Fruit fly (Drosophila melanogaster) whole organism, embryonic: ENCODE data around the gene tomb.
A peak's percentile ranks its signal among the peaks of the same experiment; 100 is the strongest.

Experiments used
- Aef1 ChIP-seq: fragments of 200-800 bp; sonication (Bioruptor generic); IDR thresholded peaks from 3 replicates; pipeline ENCODE4 v1.3.6; 2022; ENCODE audit warnings: missing biosample characterization, missing genetic modification characterization
- Atf-2 ChIP-seq: fragments of 200-800 bp; sonication (Bioruptor generic); optimal IDR thresholded peaks from 2 replicates; lab custom pipeline; 2016; ENCODE audit warnings: missing biosample characterization, missing genetic modification characterization
- Blimp-1 ChIP-seq: fragments of 200-800 bp; sonication (Bioruptor generic); optimal IDR thresholded peaks from 3 replicates; lab custom pipeline; 2018; ENCODE audit warnings: missing biosample characterization, missing genetic modification characterization, mild to moderate bottlenecking, moderate library complexity, missing genetic modification reagents
- CG1024 ChIP-seq: fragments of 200-800 bp; sonication (Bioruptor generic); IDR thresholded peaks from 2 replicates; pipeline ENCODE4 v1.3.6; 2022; ENCODE audit warnings: missing biosample characterization, missing genetic modification characterization
- CG12071 ChIP-seq: fragments of 200-800 bp; sonication (Bioruptor generic); optimal IDR thresholded peaks from 3 replicates; lab custom pipeline; 2018; ENCODE audit warnings: missing biosample characterization, mild to moderate bottlenecking, missing genetic modification characterization
- CG12744 ChIP-seq: fragments of 200-800 bp; sonication (Bioruptor generic); optimal IDR thresholded peaks from 2 replicates; lab custom pipeline; 2016; ENCODE audit warnings: missing biosample characterization, missing genetic modification characterization
- CG13894 ChIP-seq: fragments of 200-800 bp; sonication (Bioruptor generic); optimal IDR thresholded peaks from 3 replicates; lab custom pipeline; 2018; ENCODE audit warnings: missing biosample characterization, mild to moderate bottlenecking, missing genetic modification characterization, moderate library complexity
- CG14050 ChIP-seq: fragments of 200-800 bp; sonication (Bioruptor generic); IDR thresholded peaks from 3 replicates; pipeline ENCODE4 v1.3.6; 2022; ENCODE audit warnings: missing biosample characterization, missing genetic modification characterization
- CG16815 ChIP-seq: fragments of 200-800 bp; sonication (Bioruptor generic); optimal IDR thresholded peaks from 3 replicates; lab custom pipeline; 2017; ENCODE audit warnings: missing biosample characterization, mild to moderate bottlenecking, missing genetic modification characterization
- CG17186 ChIP-seq: fragments of 200-800 bp; sonication (Bioruptor generic); optimal IDR thresholded peaks from 3 replicates; lab custom pipeline; 2017; ENCODE audit warnings: missing biosample characterization, missing genetic modification reagents, missing genetic modification characterization
- CG1792 ChIP-seq: fragments of 200-800 bp; sonication (Bioruptor generic); optimal IDR thresholded peaks from 2 replicates; lab custom pipeline; 2016; ENCODE audit warnings: missing biosample characterization, missing genetic modification characterization
- CG18262 ChIP-seq: fragments of 200-800 bp; optimal IDR thresholded peaks from 3 replicates; lab custom pipeline; 2019; ENCODE audit warnings: missing biosample characterization, mild to moderate bottlenecking, missing genetic modification characterization, moderate library complexity
- CG2120 ChIP-seq: fragments of 200-800 bp; sonication (Bioruptor generic); optimal IDR thresholded peaks from 3 replicates; lab custom pipeline; 2016; ENCODE audit warnings: missing biosample characterization, missing genetic modification characterization
- CG31388 ChIP-seq: fragments of 200-800 bp; sonication (Bioruptor generic); optimal IDR thresholded peaks from 2 replicates; lab custom pipeline; 2016; ENCODE audit warnings: missing biosample characterization, missing genetic modification characterization
- CG34422 ChIP-seq: fragments of 200-800 bp; sonication (Bioruptor generic); IDR thresholded peaks from 3 replicates; pipeline ENCODE4 v1.3.6; 2022; ENCODE audit warnings: missing biosample characterization, missing genetic modification characterization
- CG3847 ChIP-seq: fragments of 200-800 bp; sonication (Bioruptor generic); IDR thresholded peaks from 2 replicates; pipeline ENCODE4 v1.3.6; 2022; ENCODE audit warnings: missing biosample characterization, missing genetic modification characterization
- CG43689 ChIP-seq: fragments of 200-800 bp; sonication (Bioruptor generic); IDR thresholded peaks from 2 replicates; pipeline ENCODE4 v1.3.6; 2022; ENCODE audit warnings: missing biosample characterization, missing genetic modification characterization
- CG6683 ChIP-seq: fragments of 200-800 bp; sonication (Bioruptor generic); optimal IDR thresholded peaks from 2 replicates; lab custom pipeline; 2017; ENCODE audit warnings: missing biosample characterization, mild to moderate bottlenecking, missing genetic modification characterization, missing genetic modification reagents
- CG7928 ChIP-seq: fragments of 200-800 bp; sonication (Bioruptor generic); optimal IDR thresholded peaks from 2 replicates; lab custom pipeline; 2017; ENCODE audit warnings: missing biosample characterization, mild to moderate bottlenecking, missing genetic modification characterization
- CG8281 ChIP-seq: fragments of 200-800 bp; sonication (Bioruptor generic); optimal IDR thresholded peaks from 2 replicates; lab custom pipeline; 2018; ENCODE audit warnings: missing biosample characterization, mild to moderate bottlenecking, missing genetic modification characterization, moderate library complexity
- CTCF ChIP-seq: fragments of 200-800 bp; sonication (Bioruptor generic); optimal IDR thresholded peaks from 2 replicates; lab custom pipeline; 2017; ENCODE audit warnings: missing biosample characterization, mild to moderate bottlenecking, missing genetic modification characterization, moderate library complexity
- CrebB ChIP-seq: fragments of 200-800 bp; sonication (Bioruptor generic); optimal IDR thresholded peaks from 3 replicates; lab custom pipeline; 2018; ENCODE audit warnings: missing biosample characterization, mild to moderate bottlenecking, missing genetic modification characterization
- Doc2 ChIP-seq: fragments of 200-800 bp; sonication (Bioruptor generic); IDR thresholded peaks from 2 replicates; pipeline ENCODE4 v1.3.6; 2022; ENCODE audit warnings: missing biosample characterization, missing genetic modification characterization
- Eip74EF ChIP-seq, 2 experiments: fragments of 200-800 bp in 1 of 2; fragments of >200 bp in 1 of 2; sonication (Bioruptor generic) in 1 of 2; optimal IDR thresholded peaks; 2 replicates each; lab custom pipeline; 2017 to 2019; ENCODE audit warnings: missing biosample characterization in 2 of 2, missing genetic modification characterization in 2 of 2, mild to moderate bottlenecking in 1 of 2, moderate library complexity in 1 of 2
- HHEX ChIP-seq: fragments of 200-800 bp; sonication (Bioruptor generic); optimal IDR thresholded peaks from 3 replicates; lab custom pipeline; 2017; ENCODE audit warnings: missing biosample characterization, mild to moderate bottlenecking, missing genetic modification characterization, missing genetic modification reagents
- Hmr ChIP-seq: fragments of 200-800 bp; sonication (Bioruptor generic); optimal IDR thresholded peaks from 3 replicates; lab custom pipeline; 2017; ENCODE audit warnings: mild to moderate bottlenecking, missing biosample characterization, missing genetic modification reagents, missing genetic modification characterization
- Hmx ChIP-seq: fragments of 200-800 bp; sonication (Bioruptor generic); optimal IDR thresholded peaks from 2 replicates; lab custom pipeline; 2016; ENCODE audit warnings: missing biosample characterization, missing genetic modification characterization
- Nf-YC ChIP-seq: fragments of 200-800 bp; optimal IDR thresholded peaks from 3 replicates; lab custom pipeline; 2019; ENCODE audit warnings: missing biosample characterization, mild to moderate bottlenecking, missing genetic modification characterization, moderate library complexity
- Rfx ChIP-seq: fragments of 200-800 bp; sonication (Bioruptor generic); IDR thresholded peaks from 2 replicates; pipeline ENCODE4 v1.3.6; 2022; ENCODE audit warnings: missing biosample characterization, missing genetic modification characterization
- ab ChIP-seq: fragments of 200-800 bp; sonication (Bioruptor generic); optimal IDR thresholded peaks from 2 replicates; lab custom pipeline; 2016; ENCODE audit warnings: missing biosample characterization, missing genetic modification characterization
- cg ChIP-seq: fragments of 200-800 bp; sonication (Bioruptor generic); optimal IDR thresholded peaks from 3 replicates; lab custom pipeline; 2019; ENCODE audit warnings: missing biosample characterization, mild to moderate bottlenecking, missing genetic modification characterization, moderate library complexity
- crc ChIP-seq: fragments of 200-800 bp; sonication (Bioruptor generic); optimal IDR thresholded peaks from 2 replicates; lab custom pipeline; 2016; ENCODE audit warnings: missing biosample characterization, missing genetic modification characterization
- croc ChIP-seq: fragments of 200-800 bp; sonication (Bioruptor generic); conservative IDR thresholded peaks from 3 replicates; pipeline ENCODE4 v1.3.6; 2022; ENCODE audit warnings: missing biosample characterization, missing genetic modification characterization
- dimm ChIP-seq: fragments of 200-800 bp; sonication (Bioruptor generic); IDR thresholded peaks from 2 replicates; pipeline ENCODE4 v1.3.6; 2022; ENCODE audit warnings: missing biosample characterization, missing genetic modification characterization
- disco-r ChIP-seq: fragments of 200-800 bp; sonication (Bioruptor generic); optimal IDR thresholded peaks from 2 replicates; lab custom pipeline; 2016; ENCODE audit warnings: missing biosample characterization, missing genetic modification characterization
- en ChIP-seq: fragments of 200-800 bp; sonication (Bioruptor generic); optimal IDR thresholded peaks from 2 replicates; lab custom pipeline; 2016; ENCODE audit warnings: missing biosample characterization, missing genetic modification characterization
- gem ChIP-seq: fragments of 200-800 bp; sonication (Bioruptor generic); optimal IDR thresholded peaks from 2 replicates; lab custom pipeline; 2019; ENCODE audit warnings: missing biosample characterization, mild to moderate bottlenecking, missing genetic modification characterization, moderate library complexity
- ham ChIP-seq: fragments of 200-800 bp; sonication (Bioruptor generic); IDR thresholded peaks from 2 replicates; pipeline ENCODE4 v1.3.6; 2022; ENCODE audit warnings: missing biosample characterization, missing genetic modification characterization
- kah ChIP-seq: fragments of 200-800 bp; sonication (Bioruptor generic); optimal IDR thresholded peaks from 2 replicates; lab custom pipeline; 2018; ENCODE audit warnings: missing biosample characterization, mild to moderate bottlenecking, missing genetic modification characterization
- mirr ChIP-seq: fragments of 200-800 bp; sonication (Bioruptor generic); optimal IDR thresholded peaks from 3 replicates; lab custom pipeline; 2018; ENCODE audit warnings: missing biosample characterization, mild to moderate bottlenecking, missing genetic modification characterization
- nau ChIP-seq: fragments of 200-800 bp; sonication (Bioruptor generic); optimal IDR thresholded peaks from 3 replicates; lab custom pipeline; 2017; ENCODE audit warnings: missing biosample characterization, mild to moderate bottlenecking, missing genetic modification characterization, missing genetic modification reagents
- nom ChIP-seq: fragments of 200-800 bp; sonication (Bioruptor generic); optimal IDR thresholded peaks from 2 replicates; lab custom pipeline; 2017; ENCODE audit warnings: missing biosample characterization, missing genetic modification characterization, mild to moderate bottlenecking, moderate library complexity, missing genetic modification reagents
- row ChIP-seq: fragments of 200-800 bp; sonication (Bioruptor generic); IDR thresholded peaks from 3 replicates; pipeline ENCODE4 v1.3.6; 2022; ENCODE audit warnings: missing biosample characterization, missing genetic modification characterization
- schlank ChIP-seq: fragments of 200-800 bp; sonication (Bioruptor generic); optimal IDR thresholded peaks from 2 replicates; lab custom pipeline; 2018; ENCODE audit warnings: missing biosample characterization, mild to moderate bottlenecking, missing genetic modification characterization
- sens ChIP-seq: fragments of 200-800 bp; sonication (Bioruptor generic); peaks from one replicate; lab custom pipeline; 2016; ENCODE audit warnings: missing biosample characterization, missing genetic modification characterization
- sens-2 ChIP-seq: fragments of 200-800 bp; sonication (Bioruptor generic); IDR thresholded peaks from 2 replicates; pipeline ENCODE4 v1.3.6; 2022; ENCODE audit warnings: missing biosample characterization, missing genetic modification characterization
- slou ChIP-seq: fragments of 200-800 bp; sonication (Bioruptor generic); optimal IDR thresholded peaks from 3 replicates; lab custom pipeline; 2016; ENCODE audit warnings: missing biosample characterization, missing genetic modification characterization
- tio ChIP-seq: fragments of 200-800 bp; sonication (Bioruptor generic); optimal IDR thresholded peaks from 2 replicates; lab custom pipeline; 2017; ENCODE audit warnings: missing biosample characterization, missing genetic modification characterization, inconsistent platforms
- vfl ChIP-seq: fragments of 200-800 bp; sonication (Bioruptor generic); optimal IDR thresholded peaks from 2 replicates; lab custom pipeline; 2016; ENCODE audit warnings: missing biosample characterization, missing genetic modification characterization
- wor ChIP-seq: fragments of 200-800 bp; sonication (Bioruptor generic); IDR thresholded peaks from 2 replicates; pipeline ENCODE4 v1.3.6; 2022; ENCODE audit warnings: missing biosample characterization, missing genetic modification characterization
- z ChIP-seq: fragments of 200-800 bp; sonication (Bioruptor generic); IDR thresholded peaks from 3 replicates; pipeline ENCODE4 v1.3.6; 2022; ENCODE audit warnings: missing biosample characterization, missing genetic modification characterization

The tomb gene

dm6 chr2L:5546518-5547287 is 10.1 kb upstream of the tomb start, which contains the start of gene Oscillin (continued):
- no peak for TF ChIP-seq Hmr (GFP tag; lab: Kevin White, UChicago)
- TF ChIP-seq CG17186 (GFP tag; lab: Kevin White, UChicago) = no peak
- TF ChIP-seq Aef1 (GFP tag; lab: Robert Waterston, UW) = peak; percentile 57
- peak; percentile 93 for TF ChIP-seq CG18262 (tag; lab: Kevin White, UChicago)
- peak in 1 of 2 experiments; percentile 80 for TF ChIP-seq Eip74EF (GFP tag; optimal IDR thresholded peaks at IDR 0.05; lab: Kevin White, UChicago)
- TF ChIP-seq Blimp-1 (GFP tag; lab: Kevin White, UChicago) = peak; percentile 100
- peak; percentile 68 for TF ChIP-seq CG14050
- TF ChIP-seq sens (GFP tag; lab: Kevin White, UChicago) = peak; percentile 87
- no peak for TF ChIP-seq CrebB (tag; lab: Kevin White, UChicago)
- no peak for TF ChIP-seq CG7928
- peak; percentile 64 for TF ChIP-seq wor (GFP tag; lab: Robert Waterston, UW)
- TF ChIP-seq crc (GFP tag; lab: Kevin White, UChicago) = peak; percentile 42
- peak; percentile 44 for TF ChIP-seq row
- TF ChIP-seq CG13894 (tag; lab: Kevin White, UChicago) = peak; percentile 71
- TF ChIP-seq CG12744 (GFP tag; lab: Kevin White, UChicago) = peak; percentile 29
- TF ChIP-seq gem (tag; lab: Kevin White, UChicago) = peak; percentile 58
- peak; percentile 31 for TF ChIP-seq CG31388 (GFP tag; lab: Kevin White, UChicago)
- no peak for TF ChIP-seq ab (GFP tag; lab: Kevin White, UChicago)
- TF ChIP-seq CG34422 (GFP tag; lab: Robert Waterston, UW) = peak; percentile 87
- peak; percentile 66 for TF ChIP-seq Atf-2
- no peak for TF ChIP-seq schlank (tag; lab: Kevin White, UChicago)
- TF ChIP-seq en (GFP tag; lab: Kevin White, UChicago) = no peak
- TF ChIP-seq tio (GFP tag; lab: Kevin White, UChicago) = no peak
- TF ChIP-seq sens-2 (GFP tag; lab: Robert Waterston, UW) = no peak
- peak; percentile 72 for TF ChIP-seq Nf-YC
- no peak for TF ChIP-seq vfl (GFP tag; lab: Kevin White, UChicago)
- TF ChIP-seq z (GFP tag; lab: Robert Waterston, UW) = peak; percentile 98
- TF ChIP-seq disco-r (GFP tag; lab: Kevin White, UChicago) = no peak
- TF ChIP-seq kah (GFP tag; lab: Kevin White, UChicago) = peak; percentile 61
- TF ChIP-seq Hmx = peak; percentile 56
- peak; percentile 75 for TF ChIP-seq cg (GFP tag; lab: Kevin White, UChicago)
- TF ChIP-seq dimm (GFP tag; lab: Robert Waterston, UW) = no peak
- no peak for TF ChIP-seq CG12071 (GFP tag; lab: Kevin White, UChicago)
- TF ChIP-seq CG1024 = peak; percentile 56
- TF ChIP-seq ham = no peak
- TF ChIP-seq nau = peak; percentile 66
- TF ChIP-seq CG2120 (GFP tag; lab: Kevin White, UChicago) = peak; percentile 12
- TF ChIP-seq Doc2 (GFP tag; lab: Robert Waterston, UW) = no peak
- peak; percentile 47 for TF ChIP-seq nom (GFP tag; lab: Kevin White, UChicago)
- TF ChIP-seq croc (GFP tag; lab: Robert Waterston, UW) = peak; percentile 72; the same call in 2 of the 3 replicates
- peak; percentile 62 for TF ChIP-seq slou (GFP tag; lab: Kevin White, UChicago)
- TF ChIP-seq CTCF (GFP tag; lab: Kevin White, UChicago) = peak; percentile 12
- peak; percentile 43; the same call in 1 of the 2 replicates for TF ChIP-seq CG3847 (GFP tag; lab: Robert Waterston, UW)
- TF ChIP-seq CG1792 (GFP tag; lab: Kevin White, UChicago) = peak; percentile 40
- TF ChIP-seq mirr (GFP tag; lab: Kevin White, UChicago) = no peak
- TF ChIP-seq CG8281 (tag; lab: Kevin White, UChicago) = peak; percentile 49
- peak; percentile 87 for TF ChIP-seq Rfx
- peak; percentile 86 for TF ChIP-seq HHEX (GFP tag; lab: Kevin White, UChicago)
- peak; percentile 18 for TF ChIP-seq CG16815 (GFP tag; lab: Kevin White, UChicago)
- peak; percentile 74 for TF ChIP-seq CG6683 (GFP tag; lab: Kevin White, UChicago)
- no peak for TF ChIP-seq CG43689 (GFP tag; lab: Robert Waterston, UW)
